Worm (Caenorhabditis elegans) whole organism, young adult: ENCODE data around the gene gpd-4.

Experiments used
- F23B12.7 ChIP-seq: sonication (generic microtip); optimal IDR thresholded peaks from 2 replicates; lab custom pipeline; 2017; ENCODE audit warnings: missing genetic modification characterization, mild to moderate bottlenecking, missing compliant biosample characterization, antibody characterized with exemption, moderate library complexity; ENCODE audit not compliant: insufficient read depth
- F39B2.1 ChIP-seq: fragments of 200-800 bp; sonication (Bioruptor generic); IDR thresholded peaks from 2 replicates; pipeline ENCODE4 v1.3.6; 2022; ENCODE audit warnings: missing genetic modification reagents, missing genetic modification characterization, missing compliant biosample characterization
- F57A8.1 ChIP-seq: fragments of 200-800 bp; sonication (Bioruptor generic); optimal IDR thresholded peaks from 2 replicates; lab custom pipeline; 2018; ENCODE audit warnings: mild to moderate bottlenecking, missing genetic modification characterization, moderate library complexity, missing compliant biosample characterization
- T07F8.4 ChIP-seq: sonication (generic microtip); optimal IDR thresholded peaks from 2 replicates; lab custom pipeline; 2016; ENCODE audit warnings: mild to moderate bottlenecking, missing genetic modification characterization, moderate library complexity, missing compliant biosample characterization
- T26A5.8 ChIP-seq: sonication (generic microtip); optimal IDR thresholded peaks from 2 replicates; lab custom pipeline; 2016; ENCODE audit warnings: missing genetic modification characterization, missing compliant biosample characterization
- Y67H2A.10 ChIP-seq: fragments of 200-800 bp; sonication (Bioruptor generic); conservative IDR thresholded peaks from 2 replicates; pipeline ENCODE4 v1.3.6; 2022; ENCODE audit warnings: missing genetic modification reagents, missing genetic modification characterization, missing compliant biosample characterization
- ZK185.1 ChIP-seq: sonication (generic microtip); optimal IDR thresholded peaks from 2 replicates; lab custom pipeline; 2016; ENCODE audit warnings: mild to moderate bottlenecking, missing genetic modification characterization, missing compliant biosample characterization; ENCODE audit not compliant: poor library complexity, severe bottlenecking
- aptf-2 ChIP-seq: fragments of 200-800 bp; sonication (Bioruptor generic); conservative IDR thresholded peaks from 2 replicates; pipeline ENCODE4 v1.3.6; 2022; ENCODE audit warnings: missing genetic modification reagents, missing genetic modification characterization, missing compliant biosample characterization
- athp-1 ChIP-seq: sonication (generic microtip); optimal IDR thresholded peaks from 2 replicates; lab custom pipeline; 2017; ENCODE audit warnings: mild to moderate bottlenecking, missing genetic modification characterization, missing compliant biosample characterization
- attf-5 ChIP-seq: fragments of 200-800 bp; sonication (Bioruptor generic); optimal IDR thresholded peaks from 2 replicates; lab custom pipeline; 2018; ENCODE audit warnings: mild to moderate bottlenecking, missing genetic modification characterization, missing compliant biosample characterization
- bed-2 ChIP-seq: fragments of 200-800 bp; sonication (Bioruptor generic); IDR thresholded peaks from 2 replicates; pipeline ENCODE4 v1.3.6; 2022; ENCODE audit warnings: missing genetic modification reagents, missing genetic modification characterization, missing compliant biosample characterization
- cebp-1 ChIP-seq, 2 experiments: fragments of 200-800 bp in 1 of 2; sonication (Bioruptor generic) in 1 of 2; sonication (generic microtip) in 1 of 2; IDR thresholded peaks in 1 of 2; optimal IDR thresholded peaks in 1 of 2; 2 replicates each; pipeline versions ENCODE4 v1.3.6 to Lab custom; 2017 to 2022; ENCODE audit warnings: missing compliant biosample characterization in 2 of 2, missing genetic modification characterization in 2 of 2, mild to moderate bottlenecking in 1 of 2, missing genetic modification reagents in 1 of 2, moderate library complexity in 1 of 2
- ceh-100 ChIP-seq: fragments of 200-800 bp; sonication (Bioruptor generic); IDR thresholded peaks from 2 replicates; pipeline ENCODE4 v1.3.6; 2022; ENCODE audit warnings: missing genetic modification reagents, missing genetic modification characterization, missing compliant biosample characterization
- ceh-27 ChIP-seq: fragments of 200-800 bp; sonication (Bioruptor generic); optimal IDR thresholded peaks from 2 replicates; lab custom pipeline; 2018; ENCODE audit warnings: mild to moderate bottlenecking, missing genetic modification characterization, moderate library complexity, missing compliant biosample characterization
- ceh-79 ChIP-seq: sonication (generic microtip); optimal IDR thresholded peaks from 2 replicates; lab custom pipeline; 2017; ENCODE audit warnings: mild to moderate bottlenecking, missing genetic modification characterization, missing compliant biosample characterization
- dox-1 ChIP-seq: fragments of 200-800 bp; sonication (Bioruptor generic); IDR thresholded peaks from 2 replicates; pipeline ENCODE4 v1.3.6; 2022; ENCODE audit warnings: missing genetic modification reagents, missing genetic modification characterization, missing compliant biosample characterization
- dpff-1 ChIP-seq: sonication (generic microtip); optimal IDR thresholded peaks from 2 replicates; lab custom pipeline; 2017; ENCODE audit warnings: mild to moderate bottlenecking, missing genetic modification characterization, missing compliant biosample characterization
- ekl-4 ChIP-seq: fragments of 200-800 bp; sonication (Bioruptor generic); IDR thresholded peaks from 2 replicates; pipeline ENCODE4 v1.3.6; 2022; ENCODE audit warnings: missing genetic modification reagents, missing genetic modification characterization, missing compliant biosample characterization
- lag-1 ChIP-seq: fragments of 200-800 bp; sonication (Bioruptor generic); IDR thresholded peaks from 2 replicates; pipeline ENCODE4 v1.3.6; 2022; ENCODE audit warnings: missing genetic modification reagents, missing genetic modification characterization, missing compliant biosample characterization
- let-526 ChIP-seq: fragments of 200-800 bp; sonication (Bioruptor generic); IDR thresholded peaks from 2 replicates; pipeline ENCODE4 v1.3.6; 2022; ENCODE audit warnings: missing genetic modification reagents, missing genetic modification characterization, missing compliant biosample characterization
- lin-26 ChIP-seq: fragments of 200-800 bp; sonication (Bioruptor generic); IDR thresholded peaks from 2 replicates; pipeline ENCODE4 v1.3.6; 2022; ENCODE audit warnings: missing genetic modification reagents, missing genetic modification characterization, missing compliant biosample characterization
- lin-54 ChIP-seq: fragments of 200-800 bp; sonication (Bioruptor generic); optimal IDR thresholded peaks from 2 replicates; lab custom pipeline; 2018; ENCODE audit warnings: mild to moderate bottlenecking, missing genetic modification characterization, missing compliant biosample characterization
- madf-3 ChIP-seq: fragments of 200-800 bp; sonication (Bioruptor generic); IDR thresholded peaks from 2 replicates; pipeline ENCODE4 v1.3.6; 2022; ENCODE audit warnings: missing genetic modification reagents, missing genetic modification characterization, missing compliant biosample characterization
- mcd-1 ChIP-seq: fragments of 200-800 bp; sonication (Bioruptor generic); IDR thresholded peaks from 2 replicates; pipeline ENCODE4 v1.3.6; 2022; ENCODE audit warnings: missing genetic modification reagents, missing genetic modification characterization, missing compliant biosample characterization
- mel-28 ChIP-seq: sonication (generic microtip); optimal IDR thresholded peaks from 2 replicates; lab custom pipeline; 2016; ENCODE audit warnings: borderline replicate concordance, mild to moderate bottlenecking, missing genetic modification characterization, missing compliant biosample characterization
- mes-4 ChIP-seq: sonication (generic microtip); optimal IDR thresholded peaks from 2 replicates; lab custom pipeline; 2016; ENCODE audit warnings: missing genotype, missing genetic modification characterization, missing compliant biosample characterization
- nhr-120 ChIP-seq: fragments of 200-800 bp; sonication (Bioruptor generic); IDR thresholded peaks from 2 replicates; pipeline ENCODE4 v1.3.6; 2022; ENCODE audit warnings: missing genetic modification characterization, missing compliant biosample characterization
- nhr-80 ChIP-seq: sonication (generic microtip); optimal IDR thresholded peaks from 2 replicates; lab custom pipeline; 2016; ENCODE audit warnings: missing genetic modification characterization, missing compliant biosample characterization
- nhr-90 ChIP-seq: sonication (generic microtip); optimal IDR thresholded peaks from 2 replicates; lab custom pipeline; 2016; ENCODE audit warnings: missing genotype, mild to moderate bottlenecking, missing genetic modification characterization, missing compliant biosample characterization
- pha-4 ChIP-seq: fragments of 150-350 bp; sonication (generic microtip); optimal IDR thresholded peaks from 2 replicates; lab custom pipeline; 2014; ENCODE audit warnings: missing biosample characterization, missing genetic modification reagents, missing genetic modification characterization
- sdz-38 ChIP-seq: sonication (generic microtip); optimal IDR thresholded peaks from 2 replicates; lab custom pipeline; 2016; ENCODE audit warnings: missing genotype, missing genetic modification characterization, missing compliant biosample characterization
- sea-2 ChIP-seq: fragments of 200-800 bp; sonication (Bioruptor generic); IDR thresholded peaks from 2 replicates; pipeline ENCODE4 v1.3.6; 2022; ENCODE audit warnings: missing genetic modification characterization, missing compliant biosample characterization
- snpc-4 ChIP-seq, 5 experiments: fragments of 150-350 bp in 1 of 5; sonication (generic microtip) in 4 of 5; optimal IDR thresholded peaks; 2 replicates each; lab custom pipeline; 2014 to 2018; ENCODE audit warnings: missing genetic modification characterization in 5 of 5, missing biosample characterization in 3 of 5, antibody characterized with exemption in 2 of 5, mild to moderate bottlenecking in 2 of 5, missing compliant biosample characterization in 2 of 5, missing genotype in 2 of 5, moderate library complexity in 2 of 5, missing genetic modification reagents in 1 of 5
- tbx-9 ChIP-seq: sonication (generic microtip); optimal IDR thresholded peaks from 2 replicates; lab custom pipeline; 2016; ENCODE audit warnings: borderline replicate concordance, missing genetic modification characterization, inconsistent platforms, missing compliant biosample characterization
- zfh-2 ChIP-seq: fragments of 200-800 bp; sonication (Bioruptor generic); conservative IDR thresholded peaks from 2 replicates; pipeline ENCODE4 v1.3.6; 2022; ENCODE audit warnings: missing genetic modification reagents, missing genetic modification characterization, missing compliant biosample characterization
- zim-3 ChIP-seq: sonication (generic microtip); optimal IDR thresholded peaks from 2 replicates; lab custom pipeline; 2017; ENCODE audit warnings: mild to moderate bottlenecking, missing genetic modification characterization, moderate library complexity, missing compliant biosample characterization
- ztf-18 ChIP-seq: sonication (generic microtip); optimal IDR thresholded peaks from 2 replicates; lab custom pipeline; 2016; ENCODE audit warnings: missing genotype, mild to moderate bottlenecking, missing genetic modification characterization, missing compliant biosample characterization
- ztf-22 ChIP-seq: fragments of 200-800 bp; sonication (Bioruptor generic); optimal IDR thresholded peaks from 2 replicates; lab custom pipeline; 2018; ENCODE audit warnings: mild to moderate bottlenecking, missing genetic modification characterization, moderate library complexity, missing compliant biosample characterization
- ztf-26 ChIP-seq: sonication (generic microtip); optimal IDR thresholded peaks from 2 replicates; lab custom pipeline; 2017; ENCODE audit warnings: missing genetic modification characterization, missing compliant biosample characterization

gpd-4 gene

ce11 chrII:10200759-10201158 lies 29.7 kb downstream of the gpd-4 start, which contains the start of gene arv-1 (continued):
- TF ChIP-seq F39B2.1 (GFP tag; lab: Robert Waterston, UW) (no peak), attf-5 (GFP tag; lab: Kevin White, UChicago) (peak; percentile 13), F23B12.7 (tag; lab: Kevin White, UChicago) (peak; percentile 9), ceh-27 (GFP tag; lab: Kevin White, UChicago) (peak; percentile 49), pha-4 (no peak), snpc-4 (GFP tag; optimal IDR thresholded peaks at IDR 0.05; lab: Kevin White, UChicago) (no peak), snpc-4 (tag; optimal IDR thresholded peaks at IDR 0.05; lab: Kevin White, UChicago) (peak in 1 of 4 experiments; percentile 6), T26A5.8 (tag; lab: Kevin White, UChicago) (no peak), ZK185.1 (tag; lab: Kevin White, UChicago) (peak; percentile 51), bed-2 (GFP tag; lab: Robert Waterston, UW) (no peak), sdz-38 (tag; lab: Kevin White, UChicago) (no peak), aptf-2 (GFP tag; lab: Robert Waterston, UW) (no peak), ceh-100 (GFP tag; lab: Robert Waterston, UW) (peak; percentile 11; the same call in 1 of the 2 replicates), zim-3 (tag; lab: Kevin White, UChicago) (no peak), ekl-4 (GFP tag; lab: Robert Waterston, UW) (no peak), dpff-1 (no peak), mcd-1 (GFP tag; lab: Robert Waterston, UW) (no peak), let-526 (GFP tag; lab: Robert Waterston, UW) (no peak), ztf-22 (GFP tag; lab: Kevin White, UChicago) (no peak), lin-26 (GFP tag; lab: Robert Waterston, UW) (no peak), nhr-120 (GFP tag; lab: Robert Waterston, UW) (no peak), ztf-18 (tag; lab: Kevin White, UChicago) (peak; percentile 17), tbx-9 (tag; lab: Kevin White, UChicago) (no peak), F57A8.1 (no peak), madf-3 (no peak), mes-4 (tag; lab: Kevin White, UChicago) (no peak), nhr-90 (tag; lab: Kevin White, UChicago) (no peak), dox-1 (GFP tag; lab: Robert Waterston, UW) (peak; percentile 61; the same call in 1 of the 2 replicates), athp-1 (tag; lab: Kevin White, UChicago) (no peak), Y67H2A.10 (GFP tag; lab: Robert Waterston, UW) (no peak)
- TF ChIP-seq, all 124 proteins: peak for 13

- TF ChIP-seq cebp-1 (GFP tag; IDR thresholded peaks at IDR 0.05; lab: Robert Waterston, UW) = no peak
- peak; percentile 24 for TF ChIP-seq cebp-1 (tag; optimal IDR thresholded peaks at IDR 0.05; lab: Kevin White, UChicago)
- peak; percentile 55; the same call in 1 of the 2 replicates for TF ChIP-seq zfh-2 (GFP tag; lab: Robert Waterston, UW)
- no peak for TF ChIP-seq sea-2
These were observed 31.2 kb downstream of the gpd-4 start for ce11 chrII:10202275-10202674.

- no peak for TF ChIP-seq lin-26 (GFP tag; lab: Robert Waterston, UW)
- no peak for TF ChIP-seq ztf-26 (tag; lab: Kevin White, UChicago)
- no peak for TF ChIP-seq mel-28 (tag; lab: Kevin White, UChicago)
- TF ChIP-seq ceh-79 (tag; lab: Kevin White, UChicago) = no peak
- TF ChIP-seq T07F8.4 (tag; lab: Kevin White, UChicago) = no peak
- TF ChIP-seq lag-1 (GFP tag; lab: Robert Waterston, UW) = no peak
- TF ChIP-seq nhr-80 (tag; lab: Kevin White, UChicago) = no peak
- no peak for TF ChIP-seq lin-54 (GFP tag; lab: Kevin White, UChicago)
- no peak for TF ChIP-seq ceh-27 (GFP tag; lab: Kevin White, UChicago)
- no peak for TF ChIP-seq athp-1 (tag; lab: Kevin White, UChicago)
These were observed 32.0 kb downstream of the gpd-4 start for ce11 chrII:10203067-10203466.
